Fruit fly (Drosophila melanogaster): ENCODE measurements around the gene CG43245.
A peak's percentile ranks its signal among the peaks of the same experiment; 100 is the strongest.

- no peak for TF ChIP-seq CG10348 (GFP tag; IDR thresholded peaks at IDR 0.05)
- peak; percentile 85 for TF ChIP-seq Pif1A (GFP tag; optimal IDR thresholded peaks at IDR 0.05)
- peak; percentile 63; the same call in 2 of the 3 replicates for TF ChIP-seq CG4496 (GFP tag; IDR thresholded peaks at IDR 0.05)
- TF ChIP-seq rn (GFP tag; IDR thresholded peaks at IDR 0.05) = 0 out of 2 replicates have a peak, but pooled peaks have one; percentile 42
- TF ChIP-seq CG17806 (tag; optimal IDR thresholded peaks at IDR 0.05) = peak; percentile 93
- peak; percentile 83 for TF ChIP-seq Pif1B (GFP tag; optimal IDR thresholded peaks at IDR 0.05)
- TF ChIP-seq CG8301 (tag; optimal IDR thresholded peaks at IDR 0.05) = peak; percentile 55
- TF ChIP-seq Ets98B (GFP tag; IDR thresholded peaks at IDR 0.05) = no peak
- TF ChIP-seq fd96Ca (GFP tag; IDR thresholded peaks at IDR 0.05) = 0 out of 3 replicates have a peak, but pooled peaks have one; percentile 31
- TF ChIP-seq Snoo (tag; optimal IDR thresholded peaks at IDR 0.05) = peak; percentile 98
These were observed 11.7 kb upstream of the CG43245 start for dm6 chr3L:10759793-10760651.
